Fruit fly (Drosophila melanogaster) whole organism, embryonic: ENCODE data around the gene mio.

ENCODE experiments used
- CG11456 ChIP-seq: fragments of 200-800 bp; sonication (Bioruptor generic); IDR thresholded peaks from 3 replicates; pipeline ENCODE4 v1.3.6; 2022; ENCODE audit warnings: missing biosample characterization, missing genetic modification characterization
- CG12071 ChIP-seq: fragments of 200-800 bp; sonication (Bioruptor generic); optimal IDR thresholded peaks from 3 replicates; lab custom pipeline; 2018; ENCODE audit warnings: missing biosample characterization, mild to moderate bottlenecking, missing genetic modification characterization
- CG12236 ChIP-seq: fragments of 200-800 bp; sonication (Bioruptor generic); optimal IDR thresholded peaks from 2 replicates; lab custom pipeline; 2016; ENCODE audit warnings: missing biosample characterization, missing genetic modification characterization
- CG13296 ChIP-seq: fragments of 200-800 bp; sonication (Bioruptor generic); optimal IDR thresholded peaks from 3 replicates; lab custom pipeline; 2018; ENCODE audit warnings: missing biosample characterization, mild to moderate bottlenecking, missing genetic modification characterization
- CG14965 ChIP-seq: fragments of 200-800 bp; sonication (Bioruptor generic); optimal IDR thresholded peaks from 2 replicates; lab custom pipeline; 2016; ENCODE audit warnings: missing biosample characterization, missing genetic modification characterization, borderline replicate concordance
- CG17912 ChIP-seq: fragments of 200-800 bp; sonication (Bioruptor generic); optimal IDR thresholded peaks from 2 replicates; lab custom pipeline; 2018; ENCODE audit warnings: missing biosample characterization, mild to moderate bottlenecking, missing genetic modification characterization
- CG18764 ChIP-seq: fragments of 200-800 bp; sonication (Bioruptor generic); optimal IDR thresholded peaks from 3 replicates; lab custom pipeline; 2016; ENCODE audit warnings: missing biosample characterization, missing genetic modification characterization
- CG30431 ChIP-seq: fragments of 200-800 bp; sonication (Bioruptor generic); optimal IDR thresholded peaks from 2 replicates; lab custom pipeline; 2017; ENCODE audit warnings: missing biosample characterization, missing genetic modification characterization
- CG31224 ChIP-seq: fragments of 200-800 bp; sonication (Bioruptor generic); IDR thresholded peaks from 2 replicates; pipeline ENCODE4 v1.3.6; 2022; ENCODE audit warnings: missing biosample characterization, missing genetic modification characterization
- CG31388 ChIP-seq: fragments of 200-800 bp; sonication (Bioruptor generic); optimal IDR thresholded peaks from 2 replicates; lab custom pipeline; 2016; ENCODE audit warnings: missing biosample characterization, missing genetic modification characterization
- CG34376 ChIP-seq: fragments of 200-800 bp; sonication (Bioruptor generic); optimal IDR thresholded peaks from 2 replicates; lab custom pipeline; 2018; ENCODE audit warnings: missing biosample characterization, mild to moderate bottlenecking, missing genetic modification characterization
- CG3995 ChIP-seq: fragments of 200-800 bp; sonication (Bioruptor generic); optimal IDR thresholded peaks from 3 replicates; lab custom pipeline; 2016; ENCODE audit warnings: missing biosample characterization, missing genetic modification characterization
- CG4707 ChIP-seq: fragments of 200-800 bp; sonication (Bioruptor generic); optimal IDR thresholded peaks from 2 replicates; lab custom pipeline; 2018; ENCODE audit warnings: missing biosample characterization, mild to moderate bottlenecking, missing genetic modification characterization, moderate library complexity
- CG7987 ChIP-seq: fragments of 200-800 bp; sonication (Bioruptor generic); optimal IDR thresholded peaks from 2 replicates; lab custom pipeline; 2018; ENCODE audit warnings: missing biosample characterization, mild to moderate bottlenecking, missing genetic modification characterization, moderate library complexity
- CG8290 ChIP-seq, 3 experiments: fragments of 200-800 bp; sonication (Bioruptor generic); optimal IDR thresholded peaks; 2 replicates each; lab custom pipeline; 2016 to 2019; ENCODE audit warnings: missing biosample characterization in 3 of 3, missing genetic modification characterization in 3 of 3, mild to moderate bottlenecking in 2 of 3, moderate library complexity in 1 of 3
- CG9932 ChIP-seq: fragments of 200-800 bp; sonication (Bioruptor generic); IDR thresholded peaks from 2 replicates; pipeline ENCODE4 v1.3.6; 2022; ENCODE audit warnings: missing biosample characterization, missing genetic modification characterization
- Dbx ChIP-seq: fragments of 200-800 bp; sonication (Bioruptor generic); IDR thresholded peaks from 3 replicates; pipeline ENCODE4 v1.3.6; 2022; ENCODE audit warnings: missing biosample characterization, missing genetic modification characterization
- Dll ChIP-seq: fragments of 200-800 bp; sonication (Bioruptor generic); IDR thresholded peaks from 4 replicates; pipeline ENCODE4 v1.3.6; 2022; ENCODE audit warnings: missing biosample characterization, missing genetic modification characterization; ENCODE audit not compliant: partially characterized antibody
- Lpt ChIP-seq: fragments of >200 bp; optimal IDR thresholded peaks from 2 replicates; lab custom pipeline; 2018; ENCODE audit warnings: missing biosample characterization, missing genetic modification characterization
- Mad ChIP-seq: fragments of 200-800 bp; sonication (Bioruptor generic); optimal IDR thresholded peaks from 2 replicates; lab custom pipeline; 2016; ENCODE audit warnings: missing biosample characterization, missing genetic modification characterization
- Meics ChIP-seq: fragments of 200-800 bp; sonication (Bioruptor generic); optimal IDR thresholded peaks from 2 replicates; lab custom pipeline; 2017; ENCODE audit warnings: missing biosample characterization, mild to moderate bottlenecking, missing genetic modification characterization
- Mrtf ChIP-seq: fragments of 200-800 bp; sonication (Bioruptor generic); IDR thresholded peaks from 3 replicates; pipeline ENCODE4 v1.3.6; 2022; ENCODE audit warnings: missing biosample characterization, missing genetic modification characterization
- NC2β ChIP-seq: fragments of 200-800 bp; sonication (Bioruptor generic); optimal IDR thresholded peaks from 2 replicates; lab custom pipeline; 2016; ENCODE audit warnings: missing biosample characterization, missing genetic modification characterization
- Scr ChIP-seq: fragments of 200-800 bp; sonication (Bioruptor generic); IDR thresholded peaks from 2 replicates; pipeline ENCODE4 v1.3.6; 2022; ENCODE audit warnings: missing biosample characterization, missing genetic modification characterization; ENCODE audit not compliant: partially characterized antibody
- Spps ChIP-seq: fragments of 200-800 bp; sonication (Bioruptor generic); optimal IDR thresholded peaks from 2 replicates; lab custom pipeline; 2018; ENCODE audit warnings: missing biosample characterization, mild to moderate bottlenecking, missing genetic modification characterization
- Sry-δ ChIP-seq: fragments of 200-800 bp; sonication (Bioruptor generic); optimal IDR thresholded peaks from 2 replicates; lab custom pipeline; 2016; ENCODE audit warnings: missing biosample characterization, missing genetic modification characterization
- Xrp1 ChIP-seq: fragments of 200-800 bp; sonication (Bioruptor generic); IDR thresholded peaks from 2 replicates; pipeline ENCODE4 v1.3.6; 2022; ENCODE audit warnings: missing biosample characterization, missing genetic modification characterization
- ab ChIP-seq: fragments of 200-800 bp; sonication (Bioruptor generic); optimal IDR thresholded peaks from 2 replicates; lab custom pipeline; 2016; ENCODE audit warnings: missing biosample characterization, missing genetic modification characterization
- aop ChIP-seq: fragments of 200-800 bp; sonication (Bioruptor generic); IDR thresholded peaks from 2 replicates; pipeline ENCODE4 v1.3.6; 2022; ENCODE audit warnings: missing biosample characterization, missing genetic modification characterization
- br ChIP-seq: fragments of >200 bp; optimal IDR thresholded peaks from 2 replicates; lab custom pipeline; 2017
- corto ChIP-seq: fragments of 200-800 bp; sonication (Bioruptor generic); optimal IDR thresholded peaks from 2 replicates; lab custom pipeline; 2016; ENCODE audit warnings: missing biosample characterization, mild to moderate bottlenecking, missing genetic modification characterization, moderate library complexity
- crp ChIP-seq, 2 experiments: fragments of 200-800 bp; sonication (Bioruptor generic); optimal IDR thresholded peaks; 2 replicates in 1 of 2; 3 replicates in 1 of 2; lab custom pipeline; 2017; ENCODE audit warnings: missing biosample characterization in 2 of 2, missing genetic modification characterization in 2 of 2, mild to moderate bottlenecking in 1 of 2, moderate library complexity in 1 of 2
- emc ChIP-seq: fragments of 200-800 bp; sonication (Bioruptor generic); optimal IDR thresholded peaks from 2 replicates; lab custom pipeline; 2016; ENCODE audit warnings: missing biosample characterization, missing genetic modification characterization
- fd96Cb ChIP-seq: fragments of 200-800 bp; sonication (Bioruptor generic); optimal IDR thresholded peaks from 2 replicates; lab custom pipeline; 2018; ENCODE audit warnings: missing biosample characterization, mild to moderate bottlenecking, missing genetic modification characterization, moderate library complexity
- gro ChIP-seq: fragments of 200-800 bp; sonication (Bioruptor generic); optimal IDR thresholded peaks from 2 replicates; lab custom pipeline; 2016; ENCODE audit warnings: missing biosample characterization, missing genetic modification characterization
- gsb ChIP-seq: fragments of 200-800 bp; sonication (Bioruptor generic); IDR thresholded peaks from 2 replicates; pipeline ENCODE4 v1.3.6; 2022; ENCODE audit warnings: missing biosample characterization, missing genetic modification characterization
- h ChIP-seq: fragments of >200 bp; optimal IDR thresholded peaks from 2 replicates; lab custom pipeline; 2017
- inv ChIP-seq: fragments of 200-800 bp; sonication (Bioruptor generic); IDR thresholded peaks from 2 replicates; pipeline ENCODE4 v1.3.6; 2022; ENCODE audit warnings: missing biosample characterization, missing genetic modification characterization; ENCODE audit not compliant: partially characterized antibody
- jumu ChIP-seq: fragments of 200-800 bp; sonication (Bioruptor generic); optimal IDR thresholded peaks from 3 replicates; lab custom pipeline; 2016; ENCODE audit warnings: missing biosample characterization, missing genetic modification characterization
- lbe ChIP-seq: fragments of 200-800 bp; sonication (Bioruptor generic); optimal IDR thresholded peaks from 2 replicates; lab custom pipeline; 2016; ENCODE audit warnings: missing biosample characterization, mild to moderate bottlenecking, missing genetic modification characterization
- lov ChIP-seq, 2 experiments: fragments of 200-800 bp in 1 of 2; fragments of >200 bp in 1 of 2; sonication (Bioruptor generic) in 1 of 2; IDR thresholded peaks in 1 of 2; optimal IDR thresholded peaks in 1 of 2; 2 replicates in 1 of 2; 3 replicates in 1 of 2; pipeline versions ENCODE4 v1.3.6 to Lab custom; 2017 to 2022; ENCODE audit warnings: missing biosample characterization in 1 of 2, missing genetic modification characterization in 1 of 2
- otp ChIP-seq: fragments of 200-800 bp; sonication (Bioruptor generic); IDR thresholded peaks from 3 replicates; pipeline ENCODE4, ENCODE4 v1.3.6; 2022; ENCODE audit warnings: missing biosample characterization, missing genetic modification characterization
- schlank ChIP-seq: fragments of 200-800 bp; sonication (Bioruptor generic); optimal IDR thresholded peaks from 2 replicates; lab custom pipeline; 2018; ENCODE audit warnings: missing biosample characterization, mild to moderate bottlenecking, missing genetic modification characterization
- sd ChIP-seq: fragments of 200-800 bp; sonication (Bioruptor generic); optimal IDR thresholded peaks from 3 replicates; lab custom pipeline; 2018; ENCODE audit warnings: missing biosample characterization, mild to moderate bottlenecking, missing genetic modification characterization, moderate library complexity
- sisA ChIP-seq: fragments of 200-800 bp; sonication (Bioruptor generic); IDR thresholded peaks from 2 replicates; pipeline ENCODE4 v1.3.6; 2022; ENCODE audit warnings: missing biosample characterization, missing genetic modification characterization
- sug ChIP-seq: fragments of 200-800 bp; optimal IDR thresholded peaks from 2 replicates; lab custom pipeline; 2019; ENCODE audit warnings: missing biosample characterization, mild to moderate bottlenecking, missing genetic modification characterization, moderate library complexity
- tll ChIP-seq, 2 experiments: fragments of 200-800 bp in 1 of 2; fragments of >200 bp in 1 of 2; sonication (Bioruptor generic) in 1 of 2; optimal IDR thresholded peaks; 2 replicates each; lab custom pipeline; 2017 to 2019; ENCODE audit warnings: missing biosample characterization in 2 of 2, missing genetic modification characterization in 2 of 2, mild to moderate bottlenecking in 1 of 2, moderate library complexity in 1 of 2
- twi ChIP-seq: fragments of 200-800 bp; optimal IDR thresholded peaks from 2 replicates; lab custom pipeline; 2019; ENCODE audit warnings: missing biosample characterization, mild to moderate bottlenecking, missing genetic modification characterization, moderate library complexity
- z ChIP-seq: fragments of 200-800 bp; sonication (Bioruptor generic); IDR thresholded peaks from 3 replicates; pipeline ENCODE4 v1.3.6; 2022; ENCODE audit warnings: missing biosample characterization, missing genetic modification characterization
- zfh1 ChIP-seq: fragments of 200-800 bp; sonication (Bioruptor generic); IDR thresholded peaks from 3 replicates; pipeline ENCODE4 v1.3.6; 2022; ENCODE audit warnings: missing biosample characterization, missing genetic modification characterization

Gene mio

DNA sequence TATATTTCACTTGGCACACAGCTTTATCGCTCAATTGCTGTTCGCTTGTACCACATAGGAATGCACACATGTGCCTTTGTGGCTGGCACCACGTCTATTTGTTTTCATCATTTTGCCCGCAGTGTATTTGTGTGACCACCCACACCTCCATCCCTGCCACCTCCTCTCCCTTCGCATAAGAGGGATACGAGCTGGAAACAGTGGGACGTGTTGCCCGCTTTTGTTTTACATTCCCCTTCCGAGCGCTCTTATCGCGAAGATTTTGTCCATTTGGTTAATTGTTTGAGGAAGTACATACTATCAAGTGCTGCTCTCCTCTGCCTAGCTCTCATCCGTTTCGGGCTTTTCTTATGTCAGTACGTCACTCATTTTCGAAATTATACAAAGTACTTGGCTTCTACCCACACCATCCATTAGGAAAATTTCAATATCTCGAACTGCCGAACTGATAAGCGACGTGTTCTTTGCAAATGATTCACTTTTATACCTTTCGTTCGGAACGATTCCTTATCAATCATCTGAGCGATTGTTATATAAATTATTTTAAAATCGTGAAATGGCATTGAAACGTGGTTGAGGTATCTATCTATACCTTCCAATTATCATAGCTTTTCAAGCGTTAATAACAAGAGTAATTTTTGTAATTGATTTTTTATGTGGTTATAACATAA, 11.2 kb downstream of the mio start (continued):
- TF ChIP-seq schlank (tag; lab: Kevin White, UChicago) (no peak), br (no peak), jumu (GFP tag; lab: Kevin White, UChicago) (no peak), sd (peak; percentile 34), emc (GFP tag; lab: Kevin White, UChicago) (no peak), ab (GFP tag; lab: Kevin White, UChicago) (no peak), CG12071 (GFP tag; lab: Kevin White, UChicago) (no peak), sisA (GFP tag; lab: Robert Waterston, UW) (no peak), aop (GFP tag; lab: Robert Waterston, UW) (no peak), CG34376 (GFP tag; lab: Kevin White, UChicago) (peak; percentile 38), tll (GFP tag; optimal IDR thresholded peaks at IDR 0.05; lab: Kevin White, UChicago) (no peak), zfh1 (GFP tag; lab: Robert Waterston, UW) (0 out of 3 replicates have a peak, but pooled peaks have one; percentile 14), CG12236 (GFP tag; lab: Kevin White, UChicago) (no peak), Meics (GFP tag; lab: Kevin White, UChicago) (no peak), Dbx (GFP tag; lab: Robert Waterston, UW) (0 out of 3 replicates have a peak, but pooled peaks have one; percentile 22), CG9932 (GFP tag; lab: Robert Waterston, UW) (0 out of 2 replicates have a peak, but pooled peaks have one; percentile 10), CG8290 (GFP tag; optimal IDR thresholded peaks at IDR 0.05; lab: Kevin White, UChicago) (no peak), CG8290 (tag; optimal IDR thresholded peaks at IDR 0.05; lab: Kevin White, UChicago) (peak in 1 of 2 experiments; percentile 37), otp (GFP tag; lab: Robert Waterston, UW) (no peak), z (GFP tag; lab: Robert Waterston, UW) (no peak), sug (tag; lab: Kevin White, UChicago) (peak; percentile 13), Mrtf (GFP tag; lab: Robert Waterston, UW) (0 out of 3 replicates have a peak, but pooled peaks have one; percentile 26), corto (GFP tag; lab: Kevin White, UChicago) (peak; percentile 9), inv (GFP tag; lab: Robert Waterston, UW) (no peak), CG7987 (GFP tag; lab: Kevin White, UChicago) (no peak), CG31224 (GFP tag; lab: Robert Waterston, UW) (no peak), fd96Cb (no peak), Mad (GFP tag; lab: Kevin White, UChicago) (no peak), CG30431 (GFP tag; lab: Kevin White, UChicago) (no peak), lbe (GFP tag; lab: Kevin White, UChicago) (peak; percentile 10), Spps (no peak), twi (tag; lab: Kevin White, UChicago) (no peak), Scr (GFP tag; lab: Robert Waterston, UW) (no peak), lov (optimal IDR thresholded peaks at IDR 0.05; lab: Kevin White, UChicago) (no peak), lov (GFP tag; IDR thresholded peaks at IDR 0.05; lab: Robert Waterston, UW) (no peak; the same call in 2 of the 3 replicates), CG11456 (no peak), gsb (GFP tag; lab: Robert Waterston, UW) (no peak), gro (no peak), CG17912 (GFP tag; lab: Kevin White, UChicago) (no peak), CG13296 (no peak), Lpt (GFP tag; lab: Kevin White, UChicago) (no peak), Dll (GFP tag; lab: Robert Waterston, UW) (no peak), h (no peak), Xrp1 (GFP tag; lab: Robert Waterston, UW) (no peak), CG14965 (GFP tag; lab: Kevin White, UChicago) (no peak), crp (GFP tag; optimal IDR thresholded peaks at IDR 0.05; lab: Kevin White, UChicago) (no peak), Sry-δ (GFP tag; lab: Kevin White, UChicago) (no peak), CG18764 (GFP tag; lab: Kevin White, UChicago) (no peak), CG4707 (GFP tag; lab: Kevin White, UChicago) (peak; percentile 16), CG3995 (GFP tag; lab: Kevin White, UChicago) (no peak), NC2β (GFP tag; lab: Kevin White, UChicago) (no peak), CG31388 (GFP tag; lab: Kevin White, UChicago) (no peak)
